Fruit fly (Drosophila melanogaster) whole organism, embryonic: ENCODE measurements around the gene CG5435.

Source experiments
- CG10959 ChIP-seq: fragments of 200-800 bp; sonication (Bioruptor generic); IDR thresholded peaks from 2 replicates; pipeline ENCODE4 v1.3.6; 2022; ENCODE audit warnings: missing biosample characterization, missing genetic modification characterization
- CG12236 ChIP-seq: fragments of 200-800 bp; sonication (Bioruptor generic); optimal IDR thresholded peaks from 2 replicates; lab custom pipeline; 2016; ENCODE audit warnings: missing biosample characterization, missing genetic modification characterization
- CG14710 ChIP-seq: fragments of 200-800 bp; sonication (Bioruptor generic); optimal IDR thresholded peaks from 3 replicates; lab custom pipeline; 2019; ENCODE audit warnings: missing biosample characterization, mild to moderate bottlenecking, missing genetic modification characterization, moderate library complexity
- CG15269 ChIP-seq: fragments of 200-800 bp; sonication (Bioruptor generic); optimal IDR thresholded peaks from 2 replicates; lab custom pipeline; 2018; ENCODE audit warnings: missing biosample characterization, mild to moderate bottlenecking, missing genetic modification characterization, moderate library complexity
- CG17361 ChIP-seq: fragments of 200-800 bp; sonication (Bioruptor generic); IDR thresholded peaks from 3 replicates; pipeline ENCODE4 v1.3.6; 2022; ENCODE audit warnings: missing biosample characterization, missing genetic modification characterization
- CG31365 ChIP-seq: fragments of 200-800 bp; sonication (Bioruptor generic); optimal IDR thresholded peaks from 2 replicates; lab custom pipeline; 2018; ENCODE audit warnings: missing biosample characterization, mild to moderate bottlenecking, missing genetic modification characterization
- CG32532 ChIP-seq: fragments of 200-800 bp; sonication (Bioruptor generic); IDR thresholded peaks from 2 replicates; pipeline ENCODE4 v1.3.6; 2022; ENCODE audit warnings: missing biosample characterization, missing genetic modification characterization
- CG32767 ChIP-seq: fragments of 200-800 bp; sonication (Bioruptor generic); IDR thresholded peaks from 2 replicates; pipeline ENCODE4 v1.3.6; 2022; ENCODE audit warnings: missing biosample characterization, missing genetic modification characterization
- CG32772 ChIP-seq: fragments of 200-800 bp; sonication (Bioruptor generic); IDR thresholded peaks from 2 replicates; pipeline ENCODE4 v1.3.6; 2022; ENCODE audit warnings: missing biosample characterization, missing genetic modification characterization
- CG34224 ChIP-seq: fragments of 200-800 bp; sonication (Bioruptor generic); IDR thresholded peaks from 3 replicates; pipeline ENCODE4 v1.3.6; 2022; ENCODE audit warnings: missing biosample characterization, missing genetic modification characterization; ENCODE audit not compliant: partially characterized antibody
- CG4730 ChIP-seq: fragments of 200-800 bp; sonication (Bioruptor generic); IDR thresholded peaks from 2 replicates; pipeline ENCODE4 v1.3.6; 2022; ENCODE audit warnings: missing biosample characterization, missing genetic modification characterization
- CG6272 ChIP-seq: fragments of 200-800 bp; sonication (Bioruptor generic); IDR thresholded peaks from 2 replicates; pipeline ENCODE4 v1.3.6; 2022; ENCODE audit warnings: missing biosample characterization, missing genetic modification characterization
- CG6683 ChIP-seq: fragments of 200-800 bp; sonication (Bioruptor generic); optimal IDR thresholded peaks from 2 replicates; lab custom pipeline; 2017; ENCODE audit warnings: missing biosample characterization, mild to moderate bottlenecking, missing genetic modification characterization, missing genetic modification reagents
- CG7271 ChIP-seq: fragments of 200-800 bp; sonication (Bioruptor generic); optimal IDR thresholded peaks from 2 replicates; lab custom pipeline; 2018; ENCODE audit warnings: missing biosample characterization, mild to moderate bottlenecking, missing genetic modification characterization, moderate library complexity
- CTCF ChIP-seq: fragments of 200-800 bp; sonication (Bioruptor generic); optimal IDR thresholded peaks from 2 replicates; lab custom pipeline; 2017; ENCODE audit warnings: missing biosample characterization, mild to moderate bottlenecking, missing genetic modification characterization, moderate library complexity
- Ets97D ChIP-seq: fragments of 200-800 bp; sonication (Bioruptor generic); optimal IDR thresholded peaks from 3 replicates; lab custom pipeline; 2016; ENCODE audit warnings: missing biosample characterization, missing genetic modification characterization
- Kr ChIP-seq: fragments of 200-800 bp; sonication (Bioruptor generic); optimal IDR thresholded peaks from 2 replicates; lab custom pipeline; 2017; ENCODE audit warnings: missing biosample characterization, mild to moderate bottlenecking, missing genetic modification characterization
- Lhr ChIP-seq: fragments of 200-800 bp; sonication (Bioruptor generic); optimal IDR thresholded peaks from 3 replicates; lab custom pipeline; 2017; ENCODE audit warnings: mild to moderate bottlenecking, missing biosample characterization, missing genetic modification reagents, missing genetic modification characterization
- Ravus ChIP-seq: fragments of 200-800 bp; sonication (Bioruptor generic); IDR thresholded peaks from 2 replicates; pipeline ENCODE4 v1.3.6; 2022; ENCODE audit warnings: missing biosample characterization, missing genetic modification characterization
- dan ChIP-seq: fragments of 200-800 bp; sonication (Bioruptor generic); IDR thresholded peaks from 2 replicates; pipeline ENCODE4 v1.3.6; 2022; ENCODE audit warnings: missing biosample characterization, missing genetic modification characterization
- fd102C ChIP-seq: fragments of 200-800 bp; sonication (Bioruptor generic); optimal IDR thresholded peaks from 2 replicates; lab custom pipeline; 2018; ENCODE audit warnings: missing biosample characterization, mild to moderate bottlenecking, missing genetic modification characterization, moderate library complexity
- inv ChIP-seq: fragments of 200-800 bp; sonication (Bioruptor generic); IDR thresholded peaks from 2 replicates; pipeline ENCODE4 v1.3.6; 2022; ENCODE audit warnings: missing biosample characterization, missing genetic modification characterization; ENCODE audit not compliant: partially characterized antibody
- sens ChIP-seq: fragments of 200-800 bp; sonication (Bioruptor generic); peaks from one replicate; lab custom pipeline; 2016; ENCODE audit warnings: missing biosample characterization, missing genetic modification characterization
- sima ChIP-seq: fragments of 200-800 bp; sonication (Bioruptor generic); optimal IDR thresholded peaks from 2 replicates; lab custom pipeline; 2016; ENCODE audit warnings: missing biosample characterization, missing genetic modification characterization
- so ChIP-seq: fragments of 200-800 bp; sonication (Bioruptor generic); IDR thresholded peaks from 3 replicates; pipeline ENCODE4 v1.3.6; 2022; ENCODE audit warnings: missing biosample characterization, missing genetic modification characterization
- sqz ChIP-seq: fragments of 200-800 bp; sonication (Bioruptor generic); optimal IDR thresholded peaks from 3 replicates; lab custom pipeline; 2018; ENCODE audit warnings: missing biosample characterization, mild to moderate bottlenecking, missing genetic modification characterization
- sr ChIP-seq: fragments of 200-800 bp; sonication (Bioruptor generic); IDR thresholded peaks from 3 replicates; pipeline ENCODE4 v1.3.6; 2022; ENCODE audit warnings: missing biosample characterization, missing genetic modification characterization
- vvl ChIP-seq: fragments of 200-800 bp; sonication (Bioruptor generic); IDR thresholded peaks from 2 replicates; pipeline ENCODE4 v1.3.6; 2022; ENCODE audit warnings: missing biosample characterization, missing genetic modification characterization

Gene CG5435

dm6 chr2L:12397974-12398373, 32.7 kb downstream of the CG5435 start, which contains the start of gene Pkd2:
Gene Pkd2 (plus strand): TSS chr2L:12398274.
- TF ChIP-seq CG31365 (tag; lab: Kevin White, UChicago) (no peak), CG32772 (GFP tag; lab: Robert Waterston, UW) (no peak), CG32767 (GFP tag; lab: Robert Waterston, UW) (no peak), Kr (GFP tag; lab: Kevin White, UChicago) (no peak), CG12236 (GFP tag; lab: Kevin White, UChicago) (no peak), Lhr (no peak), CG4730 (GFP tag; lab: Robert Waterston, UW) (no peak), dan (GFP tag; lab: Robert Waterston, UW) (no peak), CG14710 (tag; lab: Kevin White, UChicago) (no peak), sima (no peak), CG6272 (GFP tag; lab: Robert Waterston, UW) (no peak), CG32532 (GFP tag; lab: Robert Waterston, UW) (no peak), Ravus (GFP tag; lab: Robert Waterston, UW) (no peak), sr (GFP tag; lab: Robert Waterston, UW) (no peak), CG10959 (GFP tag; lab: Robert Waterston, UW) (no peak), CTCF (GFP tag; lab: Kevin White, UChicago) (no peak), sqz (GFP tag; lab: Kevin White, UChicago) (no peak), vvl (GFP tag; lab: Robert Waterston, UW) (no peak), so (GFP tag; lab: Robert Waterston, UW) (no peak), inv (GFP tag; lab: Robert Waterston, UW) (no peak)

dm6 chr2L:12392406-12392805, 38.3 kb downstream of the CG5435 start:
- TF ChIP-seq Ets97D (GFP tag; lab: Kevin White, UChicago) (peak; percentile 31), CG7271 (tag; lab: Kevin White, UChicago) (peak; percentile 59), CG17361 (GFP tag; lab: Robert Waterston, UW) (no peak), CG15269 (tag; lab: Kevin White, UChicago) (no peak), CG34224 (GFP tag; lab: Robert Waterston, UW) (no peak), sens (peak; percentile 24), CG6683 (GFP tag; lab: Kevin White, UChicago) (no peak), fd102C (GFP tag; lab: Kevin White, UChicago) (peak; percentile 3)
